Worm (Caenorhabditis elegans) whole organism, L4 larva: ENCODE measurements around the gene acdh-8.

Experiments used
- D1046.2 ChIP-seq: fragments of 200-800 bp; sonication (Bioruptor generic); IDR thresholded peaks from 2 replicates; pipeline ENCODE4 v1.3.6; 2022; ENCODE audit warnings: missing genetic modification characterization, missing compliant biosample characterization
- F10B5.3 ChIP-seq: sonication (generic microtip); optimal IDR thresholded peaks from 2 replicates; lab custom pipeline; 2016; ENCODE audit warnings: mild to moderate bottlenecking, missing genetic modification characterization, missing compliant biosample characterization
- F44E2.7 ChIP-seq: fragments of 200-800 bp; sonication (Bioruptor generic); IDR thresholded peaks from 2 replicates; pipeline ENCODE4 v2.1.2; 2022; ENCODE audit warnings: missing genetic modification characterization, missing compliant biosample characterization
- R02D3.7 ChIP-seq: fragments of 150-350 bp; sonication (generic microtip); optimal IDR thresholded peaks from 3 replicates; lab custom pipeline; 2014; ENCODE audit warnings: missing biosample characterization, missing genetic modification characterization
- Y105C5A.15 ChIP-seq: fragments of 200-800 bp; sonication (Bioruptor generic); IDR thresholded peaks from 2 replicates; pipeline ENCODE4 v1.3.6; 2022; ENCODE audit warnings: missing genetic modification characterization, missing compliant biosample characterization
- ZK337.2 ChIP-seq: fragments of 200-800 bp; sonication (Bioruptor generic); IDR thresholded peaks from 2 replicates; pipeline ENCODE4 v1.3.6; 2022; ENCODE audit warnings: missing genetic modification reagents, missing genetic modification characterization, missing compliant biosample characterization
- arid-1 ChIP-seq: fragments of 200-800 bp; sonication (Bioruptor generic); conservative IDR thresholded peaks from 2 replicates; pipeline ENCODE4 v1.3.6; 2022; ENCODE audit warnings: missing genetic modification reagents, missing genetic modification characterization, missing compliant biosample characterization
- attf-4 ChIP-seq: sonication (generic microtip); optimal IDR thresholded peaks from 3 replicates; lab custom pipeline; 2017; ENCODE audit warnings: missing biosample characterization, missing genetic modification characterization
- ceh-32 ChIP-seq: sonication (generic microtip); optimal IDR thresholded peaks from 2 replicates; lab custom pipeline; 2016; ENCODE audit warnings: mild to moderate bottlenecking, missing genetic modification characterization, missing compliant biosample characterization; ENCODE audit not compliant: poor library complexity
- ceh-44 ChIP-seq: fragments of 200-800 bp; sonication (Bioruptor generic); IDR thresholded peaks from 2 replicates; pipeline ENCODE4 v1.3.6; 2022; ENCODE audit warnings: missing genetic modification reagents, missing genetic modification characterization, missing compliant biosample characterization
- ceh-62 ChIP-seq: sonication (generic microtip); optimal IDR thresholded peaks from 2 replicates; lab custom pipeline; 2017; ENCODE audit warnings: missing biosample characterization, missing genetic modification characterization
- cey-2 ChIP-seq: sonication (generic microtip); optimal IDR thresholded peaks from 3 replicates; lab custom pipeline; 2017; ENCODE audit warnings: missing genetic modification characterization, mild to moderate bottlenecking, missing compliant biosample characterization, antibody characterized with exemption, borderline replicate concordance; ENCODE audit not compliant: insufficient read depth
- daf-12 ChIP-seq: fragments of 150-350 bp; optimal IDR thresholded peaks from 2 replicates; lab custom pipeline; 2014; ENCODE audit warnings: missing biosample characterization, missing genetic modification reagents, missing genetic modification characterization
- daf-16 ChIP-seq, 3 experiments: sonication (generic microtip); optimal IDR thresholded peaks; 2 replicates each; lab custom pipeline; 2016 to 2017; ENCODE audit warnings: missing genetic modification characterization in 3 of 3, missing genetic modification reagents in 3 of 3, mild to moderate bottlenecking in 2 of 3, missing compliant biosample characterization in 2 of 3, missing biosample characterization in 1 of 3, moderate library complexity in 1 of 3
- duxl-1 ChIP-seq: sonication (generic microtip); optimal IDR thresholded peaks from 2 replicates; lab custom pipeline; 2016; ENCODE audit warnings: mild to moderate bottlenecking, missing genetic modification characterization, moderate library complexity, missing compliant biosample characterization; ENCODE audit not compliant: poor library complexity
- egl-43 ChIP-seq: fragments of 200-800 bp; sonication (Bioruptor generic); IDR thresholded peaks from 2 replicates; pipeline ENCODE4 v1.3.6; 2022; ENCODE audit warnings: missing genetic modification reagents, missing genetic modification characterization, missing compliant biosample characterization
- gei-8 ChIP-seq: fragments of 200-800 bp; sonication (Bioruptor generic); optimal IDR thresholded peaks from 2 replicates; lab custom pipeline; 2018; ENCODE audit warnings: mild to moderate bottlenecking, missing genetic modification characterization, missing compliant biosample characterization
- hif-1 ChIP-seq, 2 experiments: sonication (generic microtip); optimal IDR thresholded peaks; 2 replicates each; lab custom pipeline; 2016 to 2017; ENCODE audit warnings: missing compliant biosample characterization in 2 of 2, missing genetic modification characterization in 2 of 2, missing genetic modification reagents in 2 of 2, missing genotype in 2 of 2, mild to moderate bottlenecking in 1 of 2
- hlh-11 ChIP-seq: fragments of 200-800 bp; sonication (Bioruptor generic); optimal IDR thresholded peaks from 2 replicates; lab custom pipeline; 2018; ENCODE audit warnings: mild to moderate bottlenecking, missing genetic modification characterization, missing compliant biosample characterization
- hmg-1.1 ChIP-seq: fragments of 200-800 bp; sonication (Bioruptor generic); IDR thresholded peaks from 2 replicates; pipeline ENCODE4 v1.3.6; 2022; ENCODE audit warnings: missing genetic modification reagents, missing genetic modification characterization, missing compliant biosample characterization
- lim-7 ChIP-seq: fragments of 200-800 bp; sonication (Bioruptor generic); IDR thresholded peaks from 2 replicates; pipeline ENCODE4 v1.3.6; 2022; ENCODE audit warnings: missing genetic modification characterization, missing compliant biosample characterization
- lin-1 ChIP-seq: fragments of 200-800 bp; sonication (Bioruptor generic); IDR thresholded peaks from 2 replicates; pipeline ENCODE4 v1.3.6; 2022; ENCODE audit warnings: missing genetic modification reagents, missing genetic modification characterization, missing compliant biosample characterization
- lin-13 ChIP-seq: fragments of 150-350 bp; optimal IDR thresholded peaks from 2 replicates; lab custom pipeline; 2014; ENCODE audit warnings: missing biosample characterization, missing genetic modification reagents, missing genetic modification characterization
- lin-29 ChIP-seq: fragments of 200-800 bp; sonication (Bioruptor generic); IDR thresholded peaks from 2 replicates; pipeline ENCODE4 v1.3.6; 2022; ENCODE audit warnings: missing genetic modification reagents, missing genetic modification characterization, missing compliant biosample characterization
- lin-38 ChIP-seq: fragments of 200-800 bp; sonication (Bioruptor generic); IDR thresholded peaks from 2 replicates; pipeline ENCODE4 v1.3.6; 2022; ENCODE audit warnings: missing genetic modification reagents, missing genetic modification characterization, missing compliant biosample characterization
- lir-3 ChIP-seq: sonication (generic microtip); optimal IDR thresholded peaks from 2 replicates; lab custom pipeline; 2016; ENCODE audit warnings: mild to moderate bottlenecking, missing genetic modification characterization, missing compliant biosample characterization
- lsy-2 ChIP-seq, 2 experiments: fragments of 150-350 bp in 1 of 2; sonication (generic microtip) in 1 of 2; optimal IDR thresholded peaks; 2 replicates each; lab custom pipeline; 2014 to 2017; ENCODE audit warnings: missing biosample characterization in 2 of 2, missing genetic modification characterization in 2 of 2
- mdl-1 ChIP-seq, 2 experiments: fragments of 150-350 bp in 1 of 2; sonication (generic microtip) in 1 of 2; optimal IDR thresholded peaks; 2 replicates each; lab custom pipeline; 2014 to 2017; ENCODE audit warnings: missing biosample characterization in 2 of 2, missing genetic modification characterization in 2 of 2
- mep-1 ChIP-seq: fragments of 150-350 bp; sonication (generic microtip); optimal IDR thresholded peaks from 3 replicates; lab custom pipeline; 2014; ENCODE audit warnings: missing biosample characterization, missing genetic modification characterization
- mxl-2 ChIP-seq: fragments of 200-800 bp; sonication (Bioruptor generic); conservative IDR thresholded peaks from 2 replicates; pipeline ENCODE4 v1.3.6; 2022; ENCODE audit warnings: missing genetic modification reagents, missing genetic modification characterization, missing compliant biosample characterization
- mxl-3 ChIP-seq: fragments of 200-800 bp; sonication (Bioruptor generic); optimal IDR thresholded peaks from 2 replicates; lab custom pipeline; 2018; ENCODE audit warnings: mild to moderate bottlenecking, missing genetic modification characterization, missing compliant biosample characterization
- nhr-11 ChIP-seq: fragments of 150-350 bp; optimal IDR thresholded peaks from 2 replicates; lab custom pipeline; 2014; ENCODE audit warnings: missing biosample characterization, missing genetic modification characterization
- nhr-111 ChIP-seq: fragments of 200-800 bp; sonication (Bioruptor generic); optimal IDR thresholded peaks from 2 replicates; lab custom pipeline; 2018; ENCODE audit warnings: mild to moderate bottlenecking, missing genetic modification characterization, missing compliant biosample characterization
- nhr-25 ChIP-seq: sonication (generic microtip); optimal IDR thresholded peaks from 2 replicates; lab custom pipeline; 2017; ENCODE audit warnings: missing genetic modification characterization, mild to moderate bottlenecking, missing compliant biosample characterization, antibody characterized with exemption, moderate library complexity, borderline replicate concordance; ENCODE audit not compliant: insufficient read depth
- nhr-28 ChIP-seq: fragments of 150-350 bp; optimal IDR thresholded peaks from 2 replicates; lab custom pipeline; 2014; ENCODE audit warnings: missing biosample characterization, missing genetic modification characterization
- nhr-42 ChIP-seq: fragments of 200-800 bp; sonication (Bioruptor generic); IDR thresholded peaks from 2 replicates; pipeline ENCODE4 v1.3.6; 2022; ENCODE audit warnings: missing genetic modification characterization, missing compliant biosample characterization
- nhr-77 ChIP-seq: fragments of 150-350 bp; optimal IDR thresholded peaks from 2 replicates; lab custom pipeline; 2014; ENCODE audit warnings: missing biosample characterization, missing genetic modification characterization
- php-3 ChIP-seq: fragments of 200-800 bp; sonication (Bioruptor generic); IDR thresholded peaks from 2 replicates; pipeline ENCODE4 v1.3.6; 2022; ENCODE audit warnings: missing genetic modification reagents, missing genetic modification characterization, missing compliant biosample characterization
- pqm-1 ChIP-seq: sonication (generic microtip); optimal IDR thresholded peaks from 2 replicates; lab custom pipeline; 2017; ENCODE audit warnings: missing biosample characterization, missing genetic modification characterization
- rbr-2 ChIP-seq: sonication (generic microtip); optimal IDR thresholded peaks from 2 replicates; lab custom pipeline; 2016; ENCODE audit warnings: missing genotype, missing genetic modification characterization, missing compliant biosample characterization
- set-16 ChIP-seq: fragments of 200-800 bp; sonication (Bioruptor generic); IDR thresholded peaks from 2 replicates; pipeline ENCODE4 v1.3.6; 2022; ENCODE audit warnings: missing genetic modification reagents, missing genetic modification characterization, missing compliant biosample characterization
- snpc-1.2 ChIP-seq: fragments of 200-800 bp; sonication (Bioruptor generic); IDR thresholded peaks from 2 replicates; pipeline ENCODE4 v1.3.6; 2022; ENCODE audit warnings: missing genetic modification reagents, missing genetic modification characterization, missing compliant biosample characterization
- spr-3 ChIP-seq: fragments of 200-800 bp; sonication (Bioruptor generic); optimal IDR thresholded peaks from 2 replicates; lab custom pipeline; 2018; ENCODE audit warnings: mild to moderate bottlenecking, missing genetic modification characterization, missing compliant biosample characterization
- tag-97 ChIP-seq: fragments of 200-800 bp; sonication (Bioruptor generic); IDR thresholded peaks from 2 replicates; pipeline ENCODE4 v1.3.6; 2022; ENCODE audit warnings: missing genetic modification characterization, missing compliant biosample characterization
- zag-1 ChIP-seq: fragments of 150-350 bp; optimal IDR thresholded peaks from 2 replicates; lab custom pipeline; 2014; ENCODE audit warnings: missing biosample characterization, missing genetic modification characterization
- ztf-7 ChIP-seq: fragments of 150-350 bp; optimal IDR thresholded peaks from 2 replicates; lab custom pipeline; 2014; ENCODE audit warnings: missing biosample characterization, missing genetic modification characterization

acdh-8 gene

DNA sequence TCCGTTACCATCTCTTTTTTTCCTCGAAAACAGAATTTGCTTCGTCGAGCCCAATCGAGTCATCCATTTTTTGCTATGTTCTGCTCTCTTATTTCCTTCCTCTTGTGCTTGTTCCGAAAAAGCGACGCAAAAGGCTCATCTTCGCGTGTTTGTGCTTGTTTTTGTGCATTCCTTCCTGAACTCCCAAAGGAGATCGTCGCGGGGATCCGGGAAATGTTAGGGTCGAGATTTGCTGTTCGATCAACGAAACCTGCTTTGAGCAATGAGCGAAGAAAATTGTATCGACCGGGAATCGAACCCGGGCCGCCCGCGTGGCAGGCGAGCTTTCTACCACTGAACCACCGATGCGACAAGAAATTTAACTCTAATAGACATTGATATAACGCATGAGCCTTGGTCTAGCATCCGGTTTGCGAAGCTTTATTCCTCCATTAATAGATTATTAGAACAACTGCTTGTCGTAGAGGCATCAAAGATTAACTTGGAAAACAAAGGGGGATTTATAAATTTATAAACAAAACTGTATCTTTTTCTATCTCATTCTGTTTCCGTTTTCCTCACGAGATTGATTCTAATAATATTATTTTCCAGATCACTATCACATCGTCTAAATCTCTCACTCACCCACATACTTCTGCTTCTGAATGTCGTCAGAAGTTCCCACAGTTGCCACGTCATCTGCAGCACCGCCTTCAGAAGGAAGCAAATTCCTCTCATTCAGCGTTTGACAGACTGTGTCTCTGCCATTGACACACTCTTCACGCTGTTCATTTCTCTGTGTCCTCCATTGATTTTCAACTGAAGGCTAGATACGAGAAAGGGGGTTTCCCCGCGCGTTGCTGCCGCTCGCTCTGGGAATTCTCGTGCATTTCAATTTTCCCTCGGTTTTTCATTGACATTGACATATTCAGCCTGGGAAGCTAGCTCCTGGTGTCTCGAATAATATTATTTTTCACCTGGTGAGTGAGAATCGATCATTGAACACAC lies 12.1 kb upstream of the acdh-8 start, which contains the start of gene K05F1.6:
TSS of gene K05F1.6 (plus strand) at position 586 of the 987 bp plus-strand sequence.
- TF ChIP-seq lsy-2 (tag; optimal IDR thresholded peaks at IDR 0.05; lab: Kevin White, UChicago) = peak in 1 of 2 experiments; percentile 54
- TF ChIP-seq nhr-25 (tag; lab: Kevin White, UChicago) = no peak
- peak; percentile 75 to 88 for TF ChIP-seq daf-16 (GFP tag; optimal IDR thresholded peaks at IDR 0.05; lab: Kevin White, UChicago)
- TF ChIP-seq daf-16 (tag; optimal IDR thresholded peaks at IDR 0.05; lab: Kevin White, UChicago) = peak; percentile 50
- TF ChIP-seq lim-7 (GFP tag; lab: Robert Waterston, UW) = peak; percentile 79
- no peak for TF ChIP-seq daf-12 (tag; lab: Kevin White, UChicago)
- TF ChIP-seq duxl-1 (tag; lab: Kevin White, UChicago) = peak; percentile 79
- no peak for TF ChIP-seq F10B5.3 (tag; lab: Kevin White, UChicago)
- TF ChIP-seq mep-1 (tag; lab: Kevin White, UChicago) = peak; percentile 65
- 0 out of 2 replicates have a peak, but pooled peaks have one; percentile 28 for TF ChIP-seq tag-97 (GFP tag; lab: Robert Waterston, UW)
- TF ChIP-seq nhr-28 (tag; lab: Kevin White, UChicago) = no peak
- peak; percentile 57 for TF ChIP-seq mxl-3 (GFP tag; lab: Kevin White, UChicago)
- no peak; the same call in none of the 2 replicates for TF ChIP-seq set-16 (GFP tag; lab: Robert Waterston, UW)
- TF ChIP-seq lin-13 (GFP tag; lab: Kevin White, UChicago) = peak; percentile 65
- TF ChIP-seq snpc-1.2 (GFP tag; lab: Robert Waterston, UW) = peak; percentile 85
- TF ChIP-seq ceh-44 = peak; percentile 100
- no peak for TF ChIP-seq R02D3.7 (tag; lab: Kevin White, UChicago)
- TF ChIP-seq lir-3 (tag; lab: Kevin White, UChicago) = peak; percentile 80
- no peak for TF ChIP-seq pqm-1 (tag; lab: Kevin White, UChicago)
- no peak for TF ChIP-seq cey-2 (tag; lab: Kevin White, UChicago)
- TF ChIP-seq hlh-11 (tag; lab: Kevin White, UChicago) = peak; percentile 61
- peak; percentile 89 for TF ChIP-seq arid-1
- TF ChIP-seq mxl-2 (GFP tag; lab: Robert Waterston, UW) = peak; percentile 61; the same call in 1 of the 2 replicates
- no peak for TF ChIP-seq ceh-32 (tag; lab: Kevin White, UChicago)
- TF ChIP-seq lin-29 (GFP tag; lab: Robert Waterston, UW) = no peak
- 0 out of 2 replicates have a peak, but pooled peaks have one; percentile 56 for TF ChIP-seq F44E2.7
- TF ChIP-seq spr-3 (GFP tag; lab: Kevin White, UChicago) = peak; percentile 84
- TF ChIP-seq hif-1 (tag; optimal IDR thresholded peaks at IDR 0.05; lab: Kevin White, UChicago) = peak in 1 of 2 experiments; percentile 12
- peak; percentile 65 for TF ChIP-seq php-3
- no peak for TF ChIP-seq nhr-77 (tag; lab: Kevin White, UChicago)
- peak; percentile 66 for TF ChIP-seq hmg-1.1
- TF ChIP-seq lin-38 (GFP tag; lab: Robert Waterston, UW) = peak; percentile 79
- TF ChIP-seq rbr-2 = peak; percentile 78
- peak; percentile 56; the same call in 1 of the 2 replicates for TF ChIP-seq ZK337.2 (GFP tag; lab: Robert Waterston, UW)
- TF ChIP-seq zag-1 (tag; lab: Kevin White, UChicago) = no peak
- peak; percentile 91 for TF ChIP-seq gei-8 (GFP tag; lab: Kevin White, UChicago)
- TF ChIP-seq attf-4 (tag; lab: Kevin White, UChicago) = no peak
- TF ChIP-seq nhr-111 (GFP tag; lab: Kevin White, UChicago) = peak; percentile 39
- 0 out of 2 replicates have a peak, but pooled peaks have one; percentile 38 for TF ChIP-seq Y105C5A.15 (GFP tag; lab: Robert Waterston, UW)
- TF ChIP-seq ztf-7 (tag; lab: Kevin White, UChicago) = no peak
- TF ChIP-seq mdl-1 (tag; optimal IDR thresholded peaks at IDR 0.05; lab: Kevin White, UChicago) = peak in 1 of 2 experiments; percentile 17
- TF ChIP-seq egl-43 (GFP tag; lab: Robert Waterston, UW) = no peak; the same call in 1 of the 2 replicates
- peak; percentile 82; the same call in 1 of the 2 replicates for TF ChIP-seq lin-1 (GFP tag; lab: Robert Waterston, UW)
- TF ChIP-seq D1046.2 = peak; percentile 77; the same call in 1 of the 2 replicates
- TF ChIP-seq ceh-62 (tag; lab: Kevin White, UChicago) = no peak
- TF ChIP-seq nhr-42 (GFP tag; lab: Robert Waterston, UW) = peak; percentile 63; the same call in 1 of the 2 replicates
- TF ChIP-seq nhr-11 (tag; lab: Kevin White, UChicago) = no peak
